Fruit fly (Drosophila melanogaster): ENCODE measurements around the gene CG9915.

Gene CG9915

DNA sequence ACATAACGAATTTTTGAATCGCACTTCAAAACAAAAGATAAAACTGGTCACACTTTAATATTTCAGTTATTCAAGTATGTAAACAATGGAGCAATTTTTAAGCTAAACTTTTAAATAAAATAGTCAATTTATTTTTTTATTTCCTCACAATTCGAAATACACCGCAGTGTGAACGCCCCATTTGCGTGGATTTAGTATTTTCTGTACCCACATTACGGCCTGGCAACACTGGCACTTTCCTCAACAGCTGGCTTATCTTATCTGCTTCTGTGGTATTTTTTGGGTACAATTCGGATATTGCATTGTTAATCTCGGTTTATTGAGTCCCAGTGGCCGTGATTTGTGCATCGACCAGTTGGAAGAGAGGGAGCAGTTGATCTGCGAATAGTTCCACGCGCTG is 37.1 kb upstream of the CG9915 start, which contains the start of gene sl (continued):
- TF ChIP-seq pros (GFP tag; optimal IDR thresholded peaks at IDR 0.05), result no peak
- peak; percentile 32 for TF ChIP-seq Camta (GFP tag; optimal IDR thresholded peaks at IDR 0.05)
- peak; percentile 41 for TF ChIP-seq bab2 (GFP tag; optimal IDR thresholded peaks at IDR 0.05)
- no peak for TF ChIP-seq CG43689 (GFP tag; IDR thresholded peaks at IDR 0.05)
- TF ChIP-seq lab (GFP tag; optimal IDR thresholded peaks at IDR 0.05), result no peak
- TF ChIP-seq da (GFP tag; optimal IDR thresholded peaks at IDR 0.05), result no peak
- no peak for TF ChIP-seq ci (GFP tag; IDR thresholded peaks at IDR 0.05)
- TF ChIP-seq Sry-δ (GFP tag; optimal IDR thresholded peaks at IDR 0.05), result peak; percentile 22
- no peak for TF ChIP-seq Hmr (GFP tag; optimal IDR thresholded peaks at IDR 0.05)
- TF ChIP-seq CG17361 (GFP tag; IDR thresholded peaks at IDR 0.05), result no peak
- TF ChIP-seq gro (GFP tag; optimal IDR thresholded peaks at IDR 0.05), result peak; percentile 41
- TF ChIP-seq CG18262 (tag; optimal IDR thresholded peaks at IDR 0.05), result no peak
- no peak for TF ChIP-seq CG8765 (GFP tag; IDR thresholded peaks at IDR 0.05)
- TF ChIP-seq HmgZ (tag; optimal IDR thresholded peaks at IDR 0.05), result peak; percentile 36
- TF ChIP-seq CG2712 (tag; optimal IDR thresholded peaks at IDR 0.05), result no peak
- TF ChIP-seq Chrac-16 (GFP tag; optimal IDR thresholded peaks at IDR 0.05), result no peak
- TF ChIP-seq CG9797 (GFP tag; optimal IDR thresholded peaks at IDR 0.05), result peak; percentile 71
- no peak for TF ChIP-seq CG12219 (GFP tag; optimal IDR thresholded peaks at IDR 0.05)
- no peak for TF ChIP-seq CG7745 (tag; optimal IDR thresholded peaks at IDR 0.05)
- no peak for TF ChIP-seq CG18476 (GFP tag; optimal IDR thresholded peaks at IDR 0.05)
- TF ChIP-seq onecut (GFP tag; IDR thresholded peaks at IDR 0.05), result no peak
- TF ChIP-seq pan (optimal IDR thresholded peaks at IDR 0.05), result no peak
- TF ChIP-seq pan (GFP tag; optimal IDR thresholded peaks at IDR 0.05 in 1 of 2, IDR thresholded peaks at IDR 0.05 in 1 of 2), result no peak
- TF ChIP-seq wor (GFP tag; IDR thresholded peaks at IDR 0.05), result no peak
- TF ChIP-seq gem (tag; optimal IDR thresholded peaks at IDR 0.05), result no peak
- no peak for TF ChIP-seq Adf1 (GFP tag; IDR thresholded peaks at IDR 0.05)
- TF ChIP-seq Gug (GFP tag; IDR thresholded peaks at IDR 0.05), result no peak; the same call in 3 of the 4 replicates
- no peak for TF ChIP-seq CG1832 (GFP tag; optimal IDR thresholded peaks at IDR 0.05)
- TF ChIP-seq dpn (GFP tag; optimal IDR thresholded peaks at IDR 0.05), result no peak
- TF ChIP-seq otp (GFP tag; IDR thresholded peaks at IDR 0.05), result 0 out of 3 replicates have a peak, but pooled peaks have one; percentile 10
- TF ChIP-seq gt (GFP tag; IDR thresholded peaks at IDR 0.05), result no peak
- TF ChIP-seq Taf1 (GFP tag; IDR thresholded peaks at IDR 0.05), result no peak
- TF ChIP-seq rib (GFP tag; IDR thresholded peaks at IDR 0.05), result no peak
- no peak for TF ChIP-seq sr (GFP tag; IDR thresholded peaks at IDR 0.05)
- TF ChIP-seq Med (GFP tag), result peak; percentile 90
- TF ChIP-seq Six4 (GFP tag; optimal IDR thresholded peaks at IDR 0.05), result no peak
- no peak for TF ChIP-seq CG10979 (tag; optimal IDR thresholded peaks at IDR 0.05)
- TF ChIP-seq CG17802 (tag; optimal IDR thresholded peaks at IDR 0.05), result peak; percentile 93
- TF ChIP-seq oc (tag; optimal IDR thresholded peaks at IDR 0.05), result no peak
- peak in 1 of 2 experiments; percentile 71 for TF ChIP-seq Pdp1 (GFP tag; optimal IDR thresholded peaks at IDR 0.05)
- no peak for TF ChIP-seq Hr78 (GFP tag; optimal IDR thresholded peaks at IDR 0.05)
- TF ChIP-seq lilli (GFP tag; optimal IDR thresholded peaks at IDR 0.05), result peak; percentile 47
- no peak for TF ChIP-seq kay (GFP tag; optimal IDR thresholded peaks at IDR 0.05)
- no peak for TF ChIP-seq CG9727 (GFP tag; optimal IDR thresholded peaks at IDR 0.05)
- TF ChIP-seq CG1024 (GFP tag; IDR thresholded peaks at IDR 0.05), result peak; percentile 74
- TF ChIP-seq CG2202 (tag; optimal IDR thresholded peaks at IDR 0.05), result no peak
- no peak for TF ChIP-seq mld (GFP tag; IDR thresholded peaks at IDR 0.05; ENCODE audit: partially characterized antibody)
- no peak for TF ChIP-seq crc (GFP tag; optimal IDR thresholded peaks at IDR 0.05)
- no peak for TF ChIP-seq CG9609 (GFP tag; optimal IDR thresholded peaks at IDR 0.05)
- peak; percentile 37 for TF ChIP-seq mam (GFP tag; optimal IDR thresholded peaks at IDR 0.05)
- no peak for TF ChIP-seq p53 (GFP tag; optimal IDR thresholded peaks at IDR 0.05)
- no peak for TF ChIP-seq esg (GFP tag; conservative IDR thresholded peaks at IDR 0.05)

Data from whole organism, embryonic.